Fruit fly (Drosophila melanogaster): Measurements from ENCODE around the gene CG1582.

Gene CG1582

DNA sequence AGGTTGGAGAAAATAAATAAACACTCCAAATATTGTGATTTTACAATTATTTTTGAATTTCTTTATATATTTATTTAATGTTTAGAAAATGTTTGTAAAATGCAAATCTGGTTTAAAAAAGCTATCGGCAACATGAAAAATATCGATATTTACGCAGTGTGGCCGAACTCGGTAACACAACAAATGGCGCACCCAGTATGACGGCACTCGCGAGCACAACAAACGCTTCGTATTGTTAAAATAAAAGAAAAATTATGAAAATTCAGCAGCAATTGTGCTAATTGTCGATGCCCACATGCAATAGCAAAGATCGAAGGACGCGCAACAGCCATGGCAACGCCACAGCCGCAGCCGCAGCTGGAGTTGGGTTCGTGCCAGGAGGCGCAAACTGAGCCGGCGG, 50.5 kb downstream of the CG1582 start, which contains the start of gene CG2202:
CG2202 (plus strand) TSS at position 193 of the 400 bp plus-strand sequence.
- no peak for TF ChIP-seq noc (tag; optimal IDR thresholded peaks at IDR 0.05)

DNA sequence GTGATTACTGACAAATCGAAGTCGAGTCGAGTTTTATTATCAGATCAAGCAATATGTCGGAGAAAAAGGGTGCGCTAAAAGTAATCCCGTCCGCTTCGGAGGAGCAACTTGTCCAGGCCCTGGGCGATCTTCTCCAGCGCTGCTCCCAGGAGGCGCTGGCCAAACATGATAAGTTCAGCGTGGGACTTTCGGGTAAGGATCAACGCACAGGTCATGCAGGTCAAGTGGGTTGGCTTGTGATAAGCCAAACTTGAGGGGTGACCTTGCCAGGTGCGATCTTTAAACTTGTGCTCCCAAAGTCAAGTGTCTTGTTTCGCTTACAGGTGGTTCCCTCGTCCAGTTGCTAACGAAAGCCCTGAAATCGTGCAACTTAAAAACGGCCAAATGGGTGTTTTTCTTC, 51.7 kb downstream of the CG1582 start:
- no peak for TF ChIP-seq noc (tag; optimal IDR thresholded peaks at IDR 0.05)

dm6 chrX:10847436-10847446, 51.9 kb downstream of the CG1582 start, which contains the start of gene Pgls:
Gene Pgls, plus strand, starts transcription at chrX:10847438.
- no peak for TF ChIP-seq noc (tag; optimal IDR thresholded peaks at IDR 0.05)

DNA sequence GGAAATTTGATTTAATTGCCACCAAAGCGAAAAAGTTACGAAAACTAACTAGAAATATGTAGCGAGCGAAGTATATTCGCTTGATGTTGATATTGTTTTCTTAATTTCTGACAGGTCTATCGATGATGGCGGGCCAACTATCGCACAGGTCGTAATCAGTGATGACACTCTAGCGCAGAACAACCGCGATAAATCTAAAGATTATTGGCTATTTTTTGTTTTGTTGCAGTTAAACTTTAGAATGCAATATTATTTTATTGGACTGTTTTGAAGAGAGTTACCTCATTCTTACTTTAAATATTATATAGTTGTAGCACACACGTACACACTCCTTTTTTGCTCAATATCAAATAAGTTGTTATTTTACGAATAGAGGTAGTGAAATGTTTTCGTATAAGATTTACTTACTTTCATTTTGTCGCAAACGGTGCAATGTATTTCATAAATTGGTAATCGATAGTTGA, 52.1 kb downstream of the CG1582 start, which contains the start of gene sbr:
sbr (minus strand) TSS at position 121 of the 464 bp plus-strand sequence.
- no peak for TF ChIP-seq noc (tag; optimal IDR thresholded peaks at IDR 0.05)

DNA sequence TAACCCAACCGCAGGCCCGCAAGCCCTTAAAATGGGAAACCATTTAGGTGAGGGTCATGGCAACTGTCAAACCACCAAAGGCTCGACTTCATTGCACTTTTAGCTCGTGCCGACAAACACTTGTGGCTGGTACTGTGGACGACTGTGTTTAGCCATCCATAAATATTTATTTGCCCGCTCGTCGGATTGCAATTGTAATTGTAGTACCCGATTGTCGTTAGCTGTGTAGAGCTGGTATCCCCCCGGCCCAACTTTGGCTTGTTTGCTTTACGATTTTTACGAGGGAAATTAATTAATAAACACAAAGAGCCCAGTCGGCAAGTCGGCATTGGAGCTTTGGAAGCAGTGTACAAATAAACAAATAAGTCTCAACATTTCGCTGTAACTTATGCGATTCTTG, 53.8 kb downstream of the CG1582 start:
- no peak for TF ChIP-seq noc (tag; optimal IDR thresholded peaks at IDR 0.05)

dm6 chrX:10844807-10845206, 54.3 kb downstream of the CG1582 start, which contains the start of gene CG32669:
Gene CG32669, minus strand, starts transcription at chrX:10845081.
- no peak for TF ChIP-seq noc (tag; optimal IDR thresholded peaks at IDR 0.05)

Measured in whole organism, larva.